Fruit fly (Drosophila melanogaster): ENCODE data around the gene bves.
A peak's percentile ranks its signal among the peaks of the same experiment; 100 is the strongest.

bves gene

dm6 chrX:21035938-21036324 is 17.8 kb upstream of the bves start (continued):
- TF ChIP-seq CG12769 (tag; optimal IDR thresholded peaks at IDR 0.05) (no peak), pfk (GFP tag; optimal IDR thresholded peaks at IDR 0.05) (no peak), CG6272 (GFP tag; IDR thresholded peaks at IDR 0.05) (no peak), dmrt99B (tag; optimal IDR thresholded peaks at IDR 0.05) (no peak), gcm2 (GFP tag; optimal IDR thresholded peaks at IDR 0.05) (no peak), D (optimal IDR thresholded peaks at IDR 0.05) (no peak), D (GFP tag; optimal IDR thresholded peaks at IDR 0.05) (no peak), gsb (GFP tag; IDR thresholded peaks at IDR 0.05) (no peak), Hmr (GFP tag; optimal IDR thresholded peaks at IDR 0.05) (no peak), hbn (GFP tag; IDR thresholded peaks at IDR 0.05; ENCODE audit: partially characterized antibody) (no peak), repo (GFP tag; optimal IDR thresholded peaks at IDR 0.05) (no peak), fd96Cb (tag; optimal IDR thresholded peaks at IDR 0.05) (no peak), eve (GFP tag; optimal IDR thresholded peaks at IDR 0.05) (no peak), Fer2 (tag; optimal IDR thresholded peaks at IDR 0.05) (no peak), CG6175 (GFP tag; IDR thresholded peaks at IDR 0.05) (no peak), lbe (GFP tag; optimal IDR thresholded peaks at IDR 0.05) (no peak), CG4854 (GFP tag; optimal IDR thresholded peaks at IDR 0.05) (no peak), gt (GFP tag; IDR thresholded peaks at IDR 0.05) (no peak), row (GFP tag; IDR thresholded peaks at IDR 0.05) (peak; percentile 53; the same call in 1 of the 3 replicates), CG15011 (GFP tag; optimal IDR thresholded peaks at IDR 0.05) (no peak), ems (GFP tag; optimal IDR thresholded peaks at IDR 0.05) (no peak), CG11504 (tag; optimal IDR thresholded peaks at IDR 0.05) (peak; percentile 17), B-H1 (GFP tag; IDR thresholded peaks at IDR 0.05) (no peak), Bgb (GFP tag; IDR thresholded peaks at IDR 0.05; ENCODE audit: partially characterized antibody) (no peak), CG15269 (tag; optimal IDR thresholded peaks at IDR 0.05) (peak; percentile 28), ttk (GFP tag; IDR thresholded peaks at IDR 0.05) (no peak), salm (tag; optimal IDR thresholded peaks at IDR 0.05) (no peak), Chrac-16 (GFP tag; optimal IDR thresholded peaks at IDR 0.05) (no peak), CG10431 (GFP tag; optimal IDR thresholded peaks at IDR 0.05) (no peak), inv (GFP tag; IDR thresholded peaks at IDR 0.05; ENCODE audit: partially characterized antibody) (no peak), CG12299 (tag; optimal IDR thresholded peaks at IDR 0.05) (no peak), CG17361 (GFP tag; IDR thresholded peaks at IDR 0.05) (peak; percentile 21; the same call in 1 of the 3 replicates), CG15479 (GFP tag; optimal IDR thresholded peaks at IDR 0.05) (no peak), CG7839 (tag; optimal IDR thresholded peaks at IDR 0.05) (peak; percentile 24), mam (GFP tag; optimal IDR thresholded peaks at IDR 0.05) (no peak), CG6791 (GFP tag; IDR thresholded peaks at IDR 0.05; ENCODE audit: partially characterized antibody) (no peak), Hr51 (GFP tag; optimal IDR thresholded peaks at IDR 0.05) (peak in 1 of 2 experiments; percentile 26), bigmax (GFP tag; optimal IDR thresholded peaks at IDR 0.05) (no peak), unpg (GFP tag; optimal IDR thresholded peaks at IDR 0.05) (peak; percentile 17), gsb-n (tag; optimal IDR thresholded peaks at IDR 0.05) (no peak), CG10462 (GFP tag; optimal IDR thresholded peaks at IDR 0.05) (no peak), YL-1 (GFP tag; optimal IDR thresholded peaks at IDR 0.05) (peak; percentile 16), CG3281 (GFP tag; optimal IDR thresholded peaks at IDR 0.05) (no peak), ap (GFP tag; IDR thresholded peaks at IDR 0.05) (no peak), vvl (GFP tag; IDR thresholded peaks at IDR 0.05) (no peak), CG2678 (tag; optimal IDR thresholded peaks at IDR 0.05) (peak; percentile 16), bowl (GFP tag; IDR thresholded peaks at IDR 0.05) (no peak), CG8290 (GFP tag; optimal IDR thresholded peaks at IDR 0.05) (no peak), CG8290 (tag; optimal IDR thresholded peaks at IDR 0.05) (peak in 1 of 2 experiments; percentile 21), Meics (GFP tag; optimal IDR thresholded peaks at IDR 0.05) (peak; percentile 23), Med (GFP tag) (peak; percentile 21), Doc2 (GFP tag; IDR thresholded peaks at IDR 0.05) (no peak)

All from whole organism, embryonic.